Fruit fly (Drosophila melanogaster) whole organism, wandering third instar larva: ENCODE data around the gene CG14207.

Experiments
- HLH106 ChIP-seq: fragments of 200-800 bp; optimal IDR thresholded peaks from 3 replicates; lab custom pipeline; 2019; ENCODE audit warnings: missing biosample characterization, mild to moderate bottlenecking, missing genetic modification characterization, moderate library complexity
- N ChIP-seq: fragments of >200 bp; optimal IDR thresholded peaks from 2 replicates; lab custom pipeline; 2018; ENCODE audit warnings: missing biosample characterization, missing external identifiers, missing genetic modification characterization
- fru ChIP-seq: fragments of 200-800 bp; sonication (Bioruptor generic); optimal IDR thresholded peaks from 3 replicates; lab custom pipeline; 2016; ENCODE audit warnings: missing biosample characterization, mild to moderate bottlenecking, missing genetic modification characterization
- h ChIP-seq: fragments of 200-800 bp; sonication (Bioruptor generic); optimal IDR thresholded peaks from 3 replicates; lab custom pipeline; 2016; ENCODE audit warnings: missing biosample characterization, mild to moderate bottlenecking, missing genetic modification characterization
- lola ChIP-seq: fragments of >200 bp; optimal IDR thresholded peaks from 2 replicates; lab custom pipeline; 2017; ENCODE audit warnings: missing biosample characterization, missing genetic modification characterization
- rgr ChIP-seq: fragments of 200-800 bp; sonication (Bioruptor generic); optimal IDR thresholded peaks from 3 replicates; lab custom pipeline; 2016; ENCODE audit warnings: missing biosample characterization, mild to moderate bottlenecking, missing genetic modification characterization

DNA sequence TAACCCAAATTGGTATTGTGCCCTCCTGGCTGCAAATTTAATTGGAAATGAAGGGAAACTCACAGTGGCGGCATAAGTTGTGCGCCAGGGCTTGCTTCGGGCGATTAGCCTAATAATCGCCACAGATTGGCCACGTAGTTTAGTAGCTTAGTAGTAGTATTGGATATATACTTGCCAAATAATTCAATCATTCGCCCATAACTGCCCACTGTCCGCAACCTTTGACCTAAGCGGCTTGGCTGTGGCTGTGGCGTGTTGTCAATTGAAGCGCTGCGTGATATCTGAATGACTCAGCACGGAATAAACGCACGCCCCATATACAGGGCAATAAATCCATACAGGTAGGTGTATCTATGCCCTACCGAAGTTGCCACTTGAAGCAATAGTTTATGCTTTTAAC lies 2.0 kb downstream of the CG14207 start:
- TF ChIP-seq h (GFP tag; lab: Kevin White, UChicago) (no peak), N (GFP tag; lab: Kevin White, UChicago) (no peak), HLH106 (tag; lab: Kevin White, UChicago) (no peak), fru (GFP tag; lab: Kevin White, UChicago) (no peak), rgr (GFP tag; lab: Kevin White, UChicago) (no peak), lola (GFP tag; lab: Kevin White, UChicago) (no peak)
